Worm (Caenorhabditis elegans): Measurements from ENCODE around the gene B0024.13.

- TF ChIP-seq ceh-13 (GFP tag; optimal IDR thresholded peaks at IDR 0.05) (no peak), ama-1 (optimal IDR thresholded peaks at IDR 0.05) (no peak), tbx-11 (GFP tag; IDR thresholded peaks at IDR 0.05) (no peak), F13C5.2 (tag; optimal IDR thresholded peaks at IDR 0.05) (no peak), scrt-1 (GFP tag; IDR thresholded peaks at IDR 0.05) (no peak)
Observed at ce11 chrV:10339200-10339599, 18.7 kb downstream of the B0024.13 start, which contains the start of gene K07C5.2.

Data from whole organism, early embryonic.